Fruit fly (Drosophila melanogaster) whole organism, embryonic: ENCODE results near the gene CG31076.
A peak's percentile ranks its signal among the peaks of the same experiment; 100 is the strongest.

ENCODE experiments used
- Bgb ChIP-seq: fragments of 200-800 bp; sonication (Bioruptor generic); IDR thresholded peaks from 2 replicates; pipeline ENCODE4 v1.3.6; 2022; ENCODE audit warnings: missing biosample characterization, missing genetic modification characterization; ENCODE audit not compliant: partially characterized antibody
- Bteb2 ChIP-seq: fragments of 200-800 bp; sonication (Bioruptor generic); optimal IDR thresholded peaks from 2 replicates; lab custom pipeline; 2016; ENCODE audit warnings: missing biosample characterization, missing genetic modification characterization
- CG12155 ChIP-seq: fragments of 200-800 bp; sonication (Bioruptor generic); optimal IDR thresholded peaks from 3 replicates; lab custom pipeline; 2016; ENCODE audit warnings: missing biosample characterization, missing genetic modification characterization
- CG12219 ChIP-seq: fragments of 200-800 bp; sonication (Bioruptor generic); optimal IDR thresholded peaks from 3 replicates; lab custom pipeline; 2018; ENCODE audit warnings: missing biosample characterization, mild to moderate bottlenecking, missing genetic modification characterization
- CG12659 ChIP-seq: fragments of 200-800 bp; sonication (Bioruptor generic); optimal IDR thresholded peaks from 3 replicates; lab custom pipeline; 2017; ENCODE audit warnings: mild to moderate bottlenecking, missing biosample characterization, missing genetic modification reagents, missing genetic modification characterization
- CG16779 ChIP-seq: fragments of 200-800 bp; sonication (Bioruptor generic); IDR thresholded peaks from 2 replicates; pipeline ENCODE4 v1.3.6; 2022; ENCODE audit warnings: missing biosample characterization, missing genetic modification characterization
- CG18011 ChIP-seq: fragments of 200-800 bp; sonication (Bioruptor generic); optimal IDR thresholded peaks from 2 replicates; lab custom pipeline; 2017; ENCODE audit warnings: missing biosample characterization, missing genetic modification characterization, mild to moderate bottlenecking, moderate library complexity, missing genotype
- CG2202 ChIP-seq: fragments of 200-800 bp; sonication (Bioruptor generic); optimal IDR thresholded peaks from 2 replicates; lab custom pipeline; 2018; ENCODE audit warnings: missing biosample characterization, mild to moderate bottlenecking, missing genetic modification characterization
- CG32532 ChIP-seq: fragments of 200-800 bp; sonication (Bioruptor generic); IDR thresholded peaks from 2 replicates; pipeline ENCODE4 v1.3.6; 2022; ENCODE audit warnings: missing biosample characterization, missing genetic modification characterization
- CG32772 ChIP-seq: fragments of 200-800 bp; sonication (Bioruptor generic); IDR thresholded peaks from 2 replicates; pipeline ENCODE4 v1.3.6; 2022; ENCODE audit warnings: missing biosample characterization, missing genetic modification characterization
- CG34422 ChIP-seq: fragments of 200-800 bp; sonication (Bioruptor generic); IDR thresholded peaks from 3 replicates; pipeline ENCODE4 v1.3.6; 2022; ENCODE audit warnings: missing biosample characterization, missing genetic modification characterization
- CG4730 ChIP-seq: fragments of 200-800 bp; sonication (Bioruptor generic); IDR thresholded peaks from 2 replicates; pipeline ENCODE4 v1.3.6; 2022; ENCODE audit warnings: missing biosample characterization, missing genetic modification characterization
- CG6689 ChIP-seq: fragments of 200-800 bp; sonication (Bioruptor generic); IDR thresholded peaks from 2 replicates; pipeline ENCODE4 v1.3.6; 2022; ENCODE audit warnings: missing biosample characterization, missing genetic modification characterization
- CG6791 ChIP-seq: fragments of 200-800 bp; sonication (Bioruptor generic); IDR thresholded peaks from 3 replicates; pipeline ENCODE4 v1.3.6; 2022; ENCODE audit warnings: missing biosample characterization, missing genetic modification characterization; ENCODE audit not compliant: partially characterized antibody
- CG7357 ChIP-seq: fragments of 200-800 bp; sonication (Bioruptor generic); IDR thresholded peaks from 3 replicates; pipeline ENCODE4 v1.3.6; 2022; ENCODE audit warnings: missing biosample characterization, missing genetic modification characterization
- CG7987 ChIP-seq: fragments of 200-800 bp; sonication (Bioruptor generic); optimal IDR thresholded peaks from 2 replicates; lab custom pipeline; 2018; ENCODE audit warnings: missing biosample characterization, mild to moderate bottlenecking, missing genetic modification characterization, moderate library complexity
- CG8281 ChIP-seq: fragments of 200-800 bp; sonication (Bioruptor generic); optimal IDR thresholded peaks from 2 replicates; lab custom pipeline; 2018; ENCODE audit warnings: missing biosample characterization, mild to moderate bottlenecking, missing genetic modification characterization, moderate library complexity
- CG8944 ChIP-seq: fragments of 200-800 bp; sonication (Bioruptor generic); optimal IDR thresholded peaks from 3 replicates; lab custom pipeline; 2016; ENCODE audit warnings: missing biosample characterization, missing genetic modification characterization
- CG9876 ChIP-seq: fragments of 200-800 bp; sonication (Bioruptor generic); optimal IDR thresholded peaks from 2 replicates; lab custom pipeline; 2016; ENCODE audit warnings: missing biosample characterization, missing genetic modification characterization
- Camta ChIP-seq: fragments of 200-800 bp; sonication (Bioruptor generic); optimal IDR thresholded peaks from 2 replicates; lab custom pipeline; 2016; ENCODE audit warnings: missing biosample characterization, missing genetic modification characterization
- CkIIα-i1 ChIP-seq: fragments of 200-800 bp; sonication (Bioruptor generic); IDR thresholded peaks from 2 replicates; pipeline ENCODE4 v1.3.6; 2022; ENCODE audit warnings: missing biosample characterization, missing genetic modification characterization
- D19A ChIP-seq: fragments of 200-800 bp; optimal IDR thresholded peaks from 3 replicates; lab custom pipeline; 2019; ENCODE audit warnings: missing biosample characterization, mild to moderate bottlenecking, missing genetic modification characterization, moderate library complexity
- HLHmδ ChIP-seq: fragments of 200-800 bp; sonication (Bioruptor generic); optimal IDR thresholded peaks from 2 replicates; lab custom pipeline; 2018; ENCODE audit warnings: missing biosample characterization, mild to moderate bottlenecking, missing genetic modification characterization, moderate library complexity
- Hey ChIP-seq: fragments of 200-800 bp; sonication (Bioruptor generic); optimal IDR thresholded peaks from 3 replicates; lab custom pipeline; 2018; ENCODE audit warnings: missing biosample characterization, mild to moderate bottlenecking, missing genetic modification characterization
- Hr3 ChIP-seq: fragments of 200-800 bp; sonication (Bioruptor generic); optimal IDR thresholded peaks from 3 replicates; lab custom pipeline; 2016; ENCODE audit warnings: missing biosample characterization, missing genetic modification characterization
- Kr ChIP-seq: fragments of 200-800 bp; sonication (Bioruptor generic); optimal IDR thresholded peaks from 2 replicates; lab custom pipeline; 2017; ENCODE audit warnings: missing biosample characterization, mild to moderate bottlenecking, missing genetic modification characterization
- Lim3 ChIP-seq: fragments of 200-800 bp; sonication (Bioruptor generic); IDR thresholded peaks from 2 replicates; pipeline ENCODE4 v1.3.6; 2022; ENCODE audit warnings: missing biosample characterization, missing genetic modification characterization
- NFAT ChIP-seq: fragments of 200-800 bp; sonication (Bioruptor generic); IDR thresholded peaks from 2 replicates; pipeline ENCODE4 v1.3.6; 2022; ENCODE audit warnings: missing biosample characterization, missing genetic modification characterization
- Six4 ChIP-seq: fragments of 200-800 bp; sonication (Bioruptor generic); optimal IDR thresholded peaks from 2 replicates; lab custom pipeline; 2016; ENCODE audit warnings: missing biosample characterization, missing genetic modification characterization
- Ssrp ChIP-seq: fragments of 200-800 bp; sonication (Bioruptor generic); optimal IDR thresholded peaks from 2 replicates; lab custom pipeline; 2018; ENCODE audit warnings: missing biosample characterization, mild to moderate bottlenecking, missing genetic modification characterization, moderate library complexity
- Xrp1 ChIP-seq: fragments of 200-800 bp; sonication (Bioruptor generic); IDR thresholded peaks from 2 replicates; pipeline ENCODE4 v1.3.6; 2022; ENCODE audit warnings: missing biosample characterization, missing genetic modification characterization
- ac ChIP-seq: fragments of 200-800 bp; sonication (Bioruptor generic); optimal IDR thresholded peaks from 3 replicates; lab custom pipeline; 2017; ENCODE audit warnings: missing biosample characterization, mild to moderate bottlenecking, missing genetic modification characterization
- ara ChIP-seq: fragments of 200-800 bp; sonication (Bioruptor generic); IDR thresholded peaks from 2 replicates; pipeline ENCODE4 v1.3.6; 2022; ENCODE audit warnings: missing biosample characterization, missing genetic modification characterization
- bowl ChIP-seq: fragments of 200-800 bp; sonication (Bioruptor generic); IDR thresholded peaks from 2 replicates; pipeline ENCODE4 v1.3.6; 2022; ENCODE audit warnings: missing biosample characterization, missing genetic modification characterization
- bsh ChIP-seq, 2 experiments: fragments of 200-800 bp; sonication (Bioruptor generic); optimal IDR thresholded peaks; 2 replicates each; lab custom pipeline; 2017 to 2018; ENCODE audit warnings: mild to moderate bottlenecking in 2 of 2, missing biosample characterization in 2 of 2, missing genetic modification characterization in 2 of 2, moderate library complexity in 1 of 2
- chif ChIP-seq, 2 experiments: fragments of 200-800 bp; sonication (Bioruptor generic); optimal IDR thresholded peaks; 3 replicates each; lab custom pipeline; 2016; ENCODE audit warnings: missing biosample characterization in 2 of 2, missing genetic modification characterization in 2 of 2
- chinmo ChIP-seq: fragments of 200-800 bp; sonication (Bioruptor generic); IDR thresholded peaks from 4 replicates; pipeline ENCODE4 v1.3.6; 2022; ENCODE audit warnings: missing biosample characterization, missing genetic modification characterization; ENCODE audit not compliant: partially characterized antibody
- crol ChIP-seq: fragments of 200-800 bp; sonication (Bioruptor generic); IDR thresholded peaks from 2 replicates; pipeline ENCODE4 v1.3.6; 2022; ENCODE audit warnings: missing biosample characterization, missing genetic modification characterization
- dmrt99B ChIP-seq: fragments of 200-800 bp; sonication (Bioruptor generic); optimal IDR thresholded peaks from 2 replicates; lab custom pipeline; 2018; ENCODE audit warnings: missing biosample characterization, mild to moderate bottlenecking, missing genetic modification characterization, moderate library complexity
- en ChIP-seq: fragments of 200-800 bp; sonication (Bioruptor generic); optimal IDR thresholded peaks from 2 replicates; lab custom pipeline; 2016; ENCODE audit warnings: missing biosample characterization, missing genetic modification characterization
- ewg ChIP-seq: fragments of 200-800 bp; sonication (Bioruptor generic); optimal IDR thresholded peaks from 3 replicates; lab custom pipeline; 2017; ENCODE audit warnings: mild to moderate bottlenecking, missing biosample characterization, missing genetic modification reagents, missing genetic modification characterization
- gfzf ChIP-seq: fragments of 200-800 bp; sonication (Bioruptor generic); optimal IDR thresholded peaks from 2 replicates; lab custom pipeline; 2016; ENCODE audit warnings: missing biosample characterization, mild to moderate bottlenecking, missing genetic modification characterization, moderate library complexity
- ham ChIP-seq: fragments of 200-800 bp; sonication (Bioruptor generic); IDR thresholded peaks from 2 replicates; pipeline ENCODE4 v1.3.6; 2022; ENCODE audit warnings: missing biosample characterization, missing genetic modification characterization
- pfk ChIP-seq: fragments of 200-800 bp; sonication (Bioruptor generic); optimal IDR thresholded peaks from 2 replicates; lab custom pipeline; 2018; ENCODE audit warnings: missing biosample characterization, mild to moderate bottlenecking, missing genetic modification characterization, moderate library complexity
- schlank ChIP-seq: fragments of 200-800 bp; sonication (Bioruptor generic); optimal IDR thresholded peaks from 2 replicates; lab custom pipeline; 2018; ENCODE audit warnings: missing biosample characterization, mild to moderate bottlenecking, missing genetic modification characterization
- sr ChIP-seq: fragments of 200-800 bp; sonication (Bioruptor generic); IDR thresholded peaks from 3 replicates; pipeline ENCODE4 v1.3.6; 2022; ENCODE audit warnings: missing biosample characterization, missing genetic modification characterization
- tll ChIP-seq, 2 experiments: fragments of 200-800 bp in 1 of 2; fragments of >200 bp in 1 of 2; sonication (Bioruptor generic) in 1 of 2; optimal IDR thresholded peaks; 2 replicates each; lab custom pipeline; 2017 to 2019; ENCODE audit warnings: missing biosample characterization in 2 of 2, missing genetic modification characterization in 2 of 2, mild to moderate bottlenecking in 1 of 2, moderate library complexity in 1 of 2
- tna ChIP-seq: fragments of 200-800 bp; sonication (Bioruptor generic); IDR thresholded peaks from 2 replicates; pipeline ENCODE4 v1.3.6; 2022; ENCODE audit warnings: missing biosample characterization, missing genetic modification characterization; ENCODE audit not compliant: partially characterized antibody
- ttk ChIP-seq: fragments of 200-800 bp; sonication (Bioruptor generic); IDR thresholded peaks from 2 replicates; pipeline ENCODE4 v2.1.2; 2022; ENCODE audit warnings: missing biosample characterization, missing genetic modification characterization
- yki ChIP-seq: fragments of >200 bp; optimal IDR thresholded peaks from 3 replicates; lab custom pipeline; 2018
- zen ChIP-seq: fragments of 200-800 bp; sonication (Bioruptor generic); optimal IDR thresholded peaks from 3 replicates; lab custom pipeline; 2018; ENCODE audit warnings: missing biosample characterization, mild to moderate bottlenecking, missing genetic modification characterization, moderate library complexity
- zfh2 ChIP-seq: fragments of 200-800 bp; sonication (Bioruptor generic); optimal IDR thresholded peaks from 2 replicates; lab custom pipeline; 2016; ENCODE audit warnings: missing biosample characterization, missing genetic modification characterization

The CG31076 gene

DNA sequence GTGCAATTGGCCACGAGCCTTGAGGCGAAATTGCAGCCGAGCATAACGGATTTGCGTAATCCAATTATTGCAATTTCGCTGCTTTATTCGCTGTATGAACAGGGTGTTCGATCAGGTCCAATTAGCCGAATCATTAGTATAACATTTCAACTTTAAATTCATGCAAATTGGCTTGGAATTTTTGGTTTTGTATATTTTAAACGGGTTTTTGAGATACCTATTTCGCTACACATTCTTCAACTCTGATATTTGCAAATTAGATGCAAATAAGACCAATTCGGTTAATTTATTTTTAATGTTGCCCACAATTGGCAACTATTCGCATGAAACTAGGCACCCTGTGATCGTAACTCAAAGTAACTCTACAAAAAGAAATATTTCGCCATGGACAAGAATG, 36.2 kb downstream of the CG31076 start (continued):
- TF ChIP-seq chinmo (no peak), ac (GFP tag; lab: Kevin White, UChicago) (no peak), CG12219 (GFP tag; lab: Kevin White, UChicago) (no peak), Kr (GFP tag; lab: Kevin White, UChicago) (no peak), CG6791 (GFP tag; lab: Robert Waterston, UW) (no peak), CG18011 (GFP tag; lab: Kevin White, UChicago) (no peak), Ssrp (tag; lab: Kevin White, UChicago) (no peak), Hr3 (GFP tag; lab: Kevin White, UChicago) (no peak), CG32772 (GFP tag; lab: Robert Waterston, UW) (no peak), ttk (no peak), CG12659 (GFP tag; lab: Kevin White, UChicago) (no peak), bowl (GFP tag; lab: Robert Waterston, UW) (no peak), zfh2 (GFP tag; lab: Kevin White, UChicago) (peak; percentile 49), ara (GFP tag; lab: Robert Waterston, UW) (no peak), dmrt99B (peak; percentile 25), CG4730 (GFP tag; lab: Robert Waterston, UW) (no peak), bsh (GFP tag; optimal IDR thresholded peaks at IDR 0.05; lab: Kevin White, UChicago) (peak in 1 of 2 experiments; percentile 70), CG6689 (GFP tag; lab: Robert Waterston, UW) (no peak), CG2202 (tag; lab: Kevin White, UChicago) (no peak), pfk (GFP tag; lab: Kevin White, UChicago) (no peak), yki (lab: Kevin White, UChicago) (no peak), HLHmδ (GFP tag; lab: Kevin White, UChicago) (no peak), ewg (GFP tag; lab: Kevin White, UChicago) (no peak), sr (no peak), Bteb2 (no peak), CG34422 (no peak), en (GFP tag; lab: Kevin White, UChicago) (peak; percentile 8), Camta (GFP tag; lab: Kevin White, UChicago) (no peak), Hey (no peak), chif (GFP tag; optimal IDR thresholded peaks at IDR 0.05; lab: Kevin White, UChicago) (peak in 1 of 2 experiments; percentile 48), CG12155 (GFP tag; lab: Kevin White, UChicago) (no peak), schlank (tag; lab: Kevin White, UChicago) (no peak), CG7987 (GFP tag; lab: Kevin White, UChicago) (no peak), gfzf (GFP tag; lab: Kevin White, UChicago) (no peak), D19A (tag; lab: Kevin White, UChicago) (no peak), crol (GFP tag; lab: Robert Waterston, UW) (no peak), zen (no peak), tna (no peak), CG7357 (GFP tag; lab: Robert Waterston, UW) (no peak), CG32532 (GFP tag; lab: Robert Waterston, UW) (no peak), CG16779 (GFP tag; lab: Robert Waterston, UW) (no peak), CkIIα-i1 (GFP tag; lab: Robert Waterston, UW) (no peak), CG9876 (no peak), Lim3 (GFP tag; lab: Robert Waterston, UW) (no peak), ham (no peak), Xrp1 (GFP tag; lab: Robert Waterston, UW) (no peak), Bgb (no peak), NFAT (no peak), CG8281 (tag; lab: Kevin White, UChicago) (no peak), tll (GFP tag; optimal IDR thresholded peaks at IDR 0.05; lab: Kevin White, UChicago) (no peak), CG8944 (no peak), Six4 (GFP tag; lab: Kevin White, UChicago) (no peak)
